Fruit fly (Drosophila melanogaster) whole organism, embryonic: ENCODE data around the gene MCU.
A peak's percentile ranks its signal among the peaks of the same experiment; 100 is the strongest.

Source experiments
- ATbp ChIP-seq: fragments of 200-800 bp; sonication (Bioruptor generic); optimal IDR thresholded peaks from 2 replicates; lab custom pipeline; 2017; ENCODE audit warnings: missing biosample characterization, mild to moderate bottlenecking, missing genetic modification characterization, missing genetic modification reagents
- B-H2 ChIP-seq: fragments of 200-800 bp; sonication (Bioruptor generic); optimal IDR thresholded peaks from 2 replicates; lab custom pipeline; 2018; ENCODE audit warnings: missing biosample characterization, mild to moderate bottlenecking, missing genetic modification characterization
- Bdp1 ChIP-seq: fragments of 200-800 bp; sonication (Bioruptor generic); optimal IDR thresholded peaks from 3 replicates; lab custom pipeline; 2016; ENCODE audit warnings: missing biosample characterization, missing genetic modification characterization
- Bgb ChIP-seq: fragments of 200-800 bp; sonication (Bioruptor generic); IDR thresholded peaks from 2 replicates; pipeline ENCODE4 v1.3.6; 2022; ENCODE audit warnings: missing biosample characterization, missing genetic modification characterization; ENCODE audit not compliant: partially characterized antibody
- CG1233 ChIP-seq: fragments of 200-800 bp; sonication (Bioruptor generic); optimal IDR thresholded peaks from 4 replicates; lab custom pipeline; 2018; ENCODE audit warnings: missing biosample characterization, mild to moderate bottlenecking, missing genetic modification characterization
- CG12942 ChIP-seq: fragments of 200-800 bp; sonication (Bioruptor generic); optimal IDR thresholded peaks from 3 replicates; lab custom pipeline; 2016; ENCODE audit warnings: missing biosample characterization, missing genetic modification characterization
- CG13123 ChIP-seq: fragments of 200-800 bp; sonication (Bioruptor generic); optimal IDR thresholded peaks from 2 replicates; lab custom pipeline; 2016; ENCODE audit warnings: missing biosample characterization, missing genetic modification characterization
- CG17385 ChIP-seq: fragments of 200-800 bp; sonication (Bioruptor generic); optimal IDR thresholded peaks from 3 replicates; lab custom pipeline; 2018; ENCODE audit warnings: missing biosample characterization, mild to moderate bottlenecking, missing genetic modification characterization
- CG2129 ChIP-seq: fragments of 200-800 bp; sonication (Bioruptor generic); IDR thresholded peaks from 2 replicates; pipeline ENCODE4 v1.3.6; 2022; ENCODE audit warnings: missing biosample characterization, missing genetic modification characterization; ENCODE audit not compliant: partially characterized antibody
- CG2889 ChIP-seq: fragments of 200-800 bp; sonication (Bioruptor generic); IDR thresholded peaks from 3 replicates; pipeline ENCODE4 v1.3.6; 2022; ENCODE audit warnings: missing biosample characterization, missing genetic modification characterization
- CG5180 ChIP-seq: fragments of 200-800 bp; sonication (Bioruptor generic); optimal IDR thresholded peaks from 3 replicates; lab custom pipeline; 2017; ENCODE audit warnings: missing biosample characterization, missing genetic modification characterization, mild to moderate bottlenecking, moderate library complexity, missing genetic modification reagents
- CG7786 ChIP-seq: fragments of 200-800 bp; sonication (Bioruptor generic); optimal IDR thresholded peaks from 2 replicates; lab custom pipeline; 2016; ENCODE audit warnings: missing biosample characterization, missing genetic modification characterization
- CG9727 ChIP-seq: fragments of 200-800 bp; sonication (Bioruptor generic); optimal IDR thresholded peaks from 3 replicates; lab custom pipeline; 2017; ENCODE audit warnings: missing biosample characterization, mild to moderate bottlenecking, missing genetic modification characterization
- CG9797 ChIP-seq: fragments of 200-800 bp; sonication (Bioruptor generic); optimal IDR thresholded peaks from 3 replicates; lab custom pipeline; 2018; ENCODE audit warnings: missing biosample characterization, mild to moderate bottlenecking, missing genetic modification characterization
- CTCF ChIP-seq: fragments of 200-800 bp; sonication (Bioruptor generic); optimal IDR thresholded peaks from 2 replicates; lab custom pipeline; 2017; ENCODE audit warnings: missing biosample characterization, mild to moderate bottlenecking, missing genetic modification characterization, moderate library complexity
- Dbx ChIP-seq: fragments of 200-800 bp; sonication (Bioruptor generic); IDR thresholded peaks from 3 replicates; pipeline ENCODE4 v1.3.6; 2022; ENCODE audit warnings: missing biosample characterization, missing genetic modification characterization
- Deaf1 ChIP-seq: fragments of 200-800 bp; optimal IDR thresholded peaks from 3 replicates; lab custom pipeline; 2019; ENCODE audit warnings: missing biosample characterization, mild to moderate bottlenecking, missing genetic modification characterization, moderate library complexity
- Dip2 ChIP-seq: fragments of 200-800 bp; sonication (Bioruptor generic); IDR thresholded peaks from 2 replicates; pipeline ENCODE4 v1.3.6; 2022; ENCODE audit warnings: missing biosample characterization, missing genetic modification characterization
- Elba2 ChIP-seq: fragments of 200-800 bp; sonication (Bioruptor generic); optimal IDR thresholded peaks from 3 replicates; lab custom pipeline; 2016; ENCODE audit warnings: missing biosample characterization, missing genetic modification characterization
- Hand ChIP-seq: fragments of 200-800 bp; sonication (Bioruptor generic); optimal IDR thresholded peaks from 2 replicates; lab custom pipeline; 2017; ENCODE audit warnings: mild to moderate bottlenecking, missing biosample characterization, missing genetic modification reagents, missing genetic modification characterization
- Lim3 ChIP-seq: fragments of 200-800 bp; sonication (Bioruptor generic); IDR thresholded peaks from 2 replicates; pipeline ENCODE4 v1.3.6; 2022; ENCODE audit warnings: missing biosample characterization, missing genetic modification characterization
- Mad ChIP-seq: fragments of 200-800 bp; sonication (Bioruptor generic); optimal IDR thresholded peaks from 2 replicates; lab custom pipeline; 2016; ENCODE audit warnings: missing biosample characterization, missing genetic modification characterization
- PHDP ChIP-seq: fragments of 200-800 bp; sonication (Bioruptor generic); optimal IDR thresholded peaks from 3 replicates; lab custom pipeline; 2018; ENCODE audit warnings: missing biosample characterization, mild to moderate bottlenecking, missing genetic modification characterization, moderate library complexity
- Rx ChIP-seq: fragments of 200-800 bp; sonication (Bioruptor generic); IDR thresholded peaks from 2 replicates; pipeline ENCODE4 v1.3.6; 2022; ENCODE audit warnings: missing biosample characterization, missing genetic modification characterization
- Spps ChIP-seq: fragments of 200-800 bp; sonication (Bioruptor generic); optimal IDR thresholded peaks from 2 replicates; lab custom pipeline; 2018; ENCODE audit warnings: missing biosample characterization, mild to moderate bottlenecking, missing genetic modification characterization
- Sry-δ ChIP-seq: fragments of 200-800 bp; sonication (Bioruptor generic); optimal IDR thresholded peaks from 2 replicates; lab custom pipeline; 2016; ENCODE audit warnings: missing biosample characterization, missing genetic modification characterization
- Ssrp ChIP-seq: fragments of 200-800 bp; sonication (Bioruptor generic); optimal IDR thresholded peaks from 2 replicates; lab custom pipeline; 2018; ENCODE audit warnings: missing biosample characterization, mild to moderate bottlenecking, missing genetic modification characterization, moderate library complexity
- Trl ChIP-seq, 3 experiments: fragments of >200 bp in 2 of 3; fragments of 200-800 bp in 1 of 3; sonication (Bioruptor generic) in 1 of 3; optimal IDR thresholded peaks; 2 replicates in 1 of 3; 3 replicates in 2 of 3; lab custom pipeline; 2016 to 2017; ENCODE audit warnings: missing biosample characterization in 1 of 3, missing genetic modification characterization in 1 of 3
- YL-1 ChIP-seq: fragments of 200-800 bp; sonication (Bioruptor generic); optimal IDR thresholded peaks from 3 replicates; lab custom pipeline; 2017; ENCODE audit warnings: missing biosample characterization, mild to moderate bottlenecking, missing genetic modification characterization
- bab2 ChIP-seq: fragments of 200-800 bp; sonication (Bioruptor generic); optimal IDR thresholded peaks from 2 replicates; lab custom pipeline; 2016; ENCODE audit warnings: missing biosample characterization, missing genetic modification characterization
- cad ChIP-seq: fragments of >200 bp; optimal IDR thresholded peaks from 2 replicates; lab custom pipeline; 2017; ENCODE audit warnings: missing biosample characterization, missing genetic modification characterization
- cwo ChIP-seq: fragments of 200-800 bp; sonication (Bioruptor generic); optimal IDR thresholded peaks from 3 replicates; lab custom pipeline; 2017; ENCODE audit warnings: missing biosample characterization, missing genetic modification characterization, mild to moderate bottlenecking, moderate library complexity, missing genetic modification reagents
- dati ChIP-seq: fragments of 200-800 bp; sonication (Bioruptor generic); IDR thresholded peaks from 2 replicates; pipeline ENCODE4 v1.3.6; 2022; ENCODE audit warnings: missing biosample characterization, missing genetic modification characterization
- dmrt11E ChIP-seq: fragments of 200-800 bp; sonication (Bioruptor generic); optimal IDR thresholded peaks from 3 replicates; lab custom pipeline; 2018; ENCODE audit warnings: missing biosample characterization, mild to moderate bottlenecking, missing genetic modification characterization, moderate library complexity
- eve ChIP-seq, 2 experiments: fragments of >200 bp; optimal IDR thresholded peaks; 2 replicates each; lab custom pipeline; 2017; ENCODE audit warnings: missing biosample characterization in 2 of 2, missing genetic modification characterization in 2 of 2
- gfzf ChIP-seq: fragments of 200-800 bp; sonication (Bioruptor generic); optimal IDR thresholded peaks from 2 replicates; lab custom pipeline; 2016; ENCODE audit warnings: missing biosample characterization, mild to moderate bottlenecking, missing genetic modification characterization, moderate library complexity
- gro ChIP-seq: fragments of 200-800 bp; sonication (Bioruptor generic); optimal IDR thresholded peaks from 2 replicates; lab custom pipeline; 2016; ENCODE audit warnings: missing biosample characterization, missing genetic modification characterization
- ham ChIP-seq: fragments of 200-800 bp; sonication (Bioruptor generic); IDR thresholded peaks from 2 replicates; pipeline ENCODE4 v1.3.6; 2022; ENCODE audit warnings: missing biosample characterization, missing genetic modification characterization
- jing ChIP-seq: fragments of 200-800 bp; sonication (Bioruptor generic); optimal IDR thresholded peaks from 2 replicates; lab custom pipeline; 2018; ENCODE audit warnings: missing biosample characterization, mild to moderate bottlenecking, missing genetic modification characterization
- lola ChIP-seq, 3 experiments: fragments of >200 bp in 2 of 3; fragments of 200-800 bp in 1 of 3; sonication (Bioruptor generic) in 1 of 3; optimal IDR thresholded peaks; 2 replicates each; lab custom pipeline; 2017 to 2019; ENCODE audit warnings: missing biosample characterization in 3 of 3, missing genetic modification characterization in 3 of 3, mild to moderate bottlenecking in 1 of 3, moderate library complexity in 1 of 3
- nmo ChIP-seq: fragments of 200-800 bp; sonication (Bioruptor generic); optimal IDR thresholded peaks from 2 replicates; lab custom pipeline; 2018; ENCODE audit warnings: missing biosample characterization, mild to moderate bottlenecking, missing genetic modification characterization, moderate library complexity
- pfk ChIP-seq: fragments of 200-800 bp; sonication (Bioruptor generic); optimal IDR thresholded peaks from 2 replicates; lab custom pipeline; 2018; ENCODE audit warnings: missing biosample characterization, mild to moderate bottlenecking, missing genetic modification characterization, moderate library complexity
- pros ChIP-seq: fragments of 200-800 bp; sonication (Bioruptor generic); optimal IDR thresholded peaks from 3 replicates; lab custom pipeline; 2019; ENCODE audit warnings: missing biosample characterization, mild to moderate bottlenecking, missing genetic modification characterization, moderate library complexity
- pzg ChIP-seq: fragments of 200-800 bp; sonication (Bioruptor generic); optimal IDR thresholded peaks from 3 replicates; lab custom pipeline; 2018; ENCODE audit warnings: missing biosample characterization, mild to moderate bottlenecking, missing genetic modification characterization, moderate library complexity
- repo ChIP-seq: fragments of 200-800 bp; sonication (Bioruptor generic); optimal IDR thresholded peaks from 2 replicates; lab custom pipeline; 2016; ENCODE audit warnings: missing biosample characterization, missing genetic modification characterization
- scrt ChIP-seq: fragments of 200-800 bp; sonication (Bioruptor generic); optimal IDR thresholded peaks from 2 replicates; lab custom pipeline; 2018; ENCODE audit warnings: missing biosample characterization, mild to moderate bottlenecking, missing genetic modification characterization, moderate library complexity
- sima ChIP-seq: fragments of 200-800 bp; sonication (Bioruptor generic); optimal IDR thresholded peaks from 2 replicates; lab custom pipeline; 2016; ENCODE audit warnings: missing biosample characterization, missing genetic modification characterization
- slou ChIP-seq: fragments of 200-800 bp; sonication (Bioruptor generic); optimal IDR thresholded peaks from 3 replicates; lab custom pipeline; 2016; ENCODE audit warnings: missing biosample characterization, missing genetic modification characterization
- sna ChIP-seq: fragments of 200-800 bp; sonication (Bioruptor generic); IDR thresholded peaks from 2 replicates; pipeline ENCODE4 v1.3.6; 2022; ENCODE audit warnings: missing biosample characterization, missing genetic modification characterization; ENCODE audit not compliant: partially characterized antibody
- tna ChIP-seq: fragments of 200-800 bp; sonication (Bioruptor generic); IDR thresholded peaks from 2 replicates; pipeline ENCODE4 v1.3.6; 2022; ENCODE audit warnings: missing biosample characterization, missing genetic modification characterization; ENCODE audit not compliant: partially characterized antibody
- ttk ChIP-seq: fragments of 200-800 bp; sonication (Bioruptor generic); IDR thresholded peaks from 2 replicates; pipeline ENCODE4 v2.1.2; 2022; ENCODE audit warnings: missing biosample characterization, missing genetic modification characterization
- zf30C ChIP-seq: fragments of 200-800 bp; sonication (Bioruptor generic); optimal IDR thresholded peaks from 3 replicates; lab custom pipeline; 2018; ENCODE audit warnings: missing biosample characterization, mild to moderate bottlenecking, missing genetic modification characterization

Gene MCU

DNA sequence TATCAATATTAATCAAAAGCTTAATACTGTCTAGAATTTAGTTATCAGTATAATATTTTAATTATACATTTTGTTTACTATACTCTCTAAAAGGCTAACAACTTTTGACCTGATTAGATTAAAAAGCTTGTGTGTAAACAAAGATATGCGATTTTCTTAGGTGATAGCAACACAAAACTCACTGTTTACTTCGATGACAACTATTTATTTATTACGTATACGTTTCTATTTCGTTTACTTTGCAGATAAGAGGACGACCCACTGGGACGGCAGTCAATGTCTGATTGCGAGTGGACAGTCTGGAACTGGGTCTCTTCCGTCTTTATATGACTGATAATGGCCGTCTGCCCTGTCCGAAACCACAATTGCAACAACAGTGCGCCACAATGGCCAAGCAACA, 27.8 kb upstream of the MCU start (continued):
- no peak for TF ChIP-seq ham
- no peak for TF ChIP-seq Spps (tag; lab: Kevin White, UChicago)
- no peak for TF ChIP-seq CG2129
- peak; percentile 14 for TF ChIP-seq pfk (GFP tag; lab: Kevin White, UChicago)
- TF ChIP-seq CG13123 (GFP tag; lab: Kevin White, UChicago): no peak
- TF ChIP-seq jing: no peak
- no peak for TF ChIP-seq Dip2 (GFP tag; lab: Robert Waterston, UW)
- no peak for TF ChIP-seq Dbx (GFP tag; lab: Robert Waterston, UW)
- TF ChIP-seq cad: no peak
- TF ChIP-seq CG7786 (GFP tag; lab: Kevin White, UChicago): no peak
- no peak for TF ChIP-seq Sry-δ (GFP tag; lab: Kevin White, UChicago)
- no peak for TF ChIP-seq Deaf1 (tag; lab: Kevin White, UChicago)
- TF ChIP-seq Trl (optimal IDR thresholded peaks at IDR 0.05; lab: Kevin White, UChicago): no peak
- TF ChIP-seq Trl (GFP tag; optimal IDR thresholded peaks at IDR 0.05; lab: Kevin White, UChicago): no peak
- TF ChIP-seq dmrt11E: no peak
- no peak for TF ChIP-seq CG12942 (GFP tag; lab: Kevin White, UChicago)
- no peak for TF ChIP-seq PHDP (tag; lab: Kevin White, UChicago)
- TF ChIP-seq cwo (GFP tag; lab: Kevin White, UChicago): peak; percentile 10
- no peak for TF ChIP-seq tna (GFP tag; lab: Robert Waterston, UW)
- TF ChIP-seq pzg (GFP tag; lab: Kevin White, UChicago): no peak
- TF ChIP-seq ATbp (GFP tag; lab: Kevin White, UChicago): peak; percentile 83
- TF ChIP-seq ttk: no peak
- no peak for TF ChIP-seq B-H2 (GFP tag; lab: Kevin White, UChicago)
- TF ChIP-seq Ssrp (tag; lab: Kevin White, UChicago): no peak
- no peak for TF ChIP-seq Lim3 (GFP tag; lab: Robert Waterston, UW)
- TF ChIP-seq CG2889 (GFP tag; lab: Robert Waterston, UW): no peak
- no peak for TF ChIP-seq Bdp1 (GFP tag; lab: Kevin White, UChicago)
- no peak for TF ChIP-seq nmo (GFP tag; lab: Kevin White, UChicago)
- no peak for TF ChIP-seq sna
- no peak for TF ChIP-seq eve (GFP tag; optimal IDR thresholded peaks at IDR 0.05; lab: Kevin White, UChicago)
- TF ChIP-seq YL-1 (GFP tag; lab: Kevin White, UChicago): no peak
- TF ChIP-seq pros (GFP tag; lab: Kevin White, UChicago): no peak
- peak; percentile 29 for TF ChIP-seq CG9727 (GFP tag; lab: Kevin White, UChicago)
- TF ChIP-seq zf30C (GFP tag; lab: Kevin White, UChicago): no peak
- peak; percentile 31 for TF ChIP-seq scrt (GFP tag; lab: Kevin White, UChicago)
- TF ChIP-seq Mad (GFP tag; lab: Kevin White, UChicago): no peak
- no peak for TF ChIP-seq dati
- TF ChIP-seq bab2: no peak
- TF ChIP-seq gro (GFP tag; lab: Kevin White, UChicago): no peak
- TF ChIP-seq CG5180 (GFP tag; lab: Kevin White, UChicago): peak; percentile 38
- TF ChIP-seq sima (GFP tag; lab: Kevin White, UChicago): no peak
- no peak for TF ChIP-seq Bgb (GFP tag; lab: Robert Waterston, UW)
- TF ChIP-seq Rx (GFP tag; lab: Robert Waterston, UW): no peak
- TF ChIP-seq gfzf: no peak
- TF ChIP-seq CG1233 (GFP tag; lab: Kevin White, UChicago): peak; percentile 36
- TF ChIP-seq slou (GFP tag; lab: Kevin White, UChicago): no peak
- no peak for TF ChIP-seq CG9797 (GFP tag; lab: Kevin White, UChicago)
- TF ChIP-seq lola (GFP tag; optimal IDR thresholded peaks at IDR 0.05; lab: Kevin White, UChicago): no peak
- no peak for TF ChIP-seq Hand (GFP tag; lab: Kevin White, UChicago)
- TF ChIP-seq CG17385 (GFP tag; lab: Kevin White, UChicago): peak; percentile 43
- no peak for TF ChIP-seq repo (GFP tag; lab: Kevin White, UChicago)
- TF ChIP-seq CTCF (GFP tag; lab: Kevin White, UChicago): no peak
- TF ChIP-seq Elba2 (GFP tag; lab: Kevin White, UChicago): no peak
